Fruit fly (Drosophila melanogaster): Measurements from ENCODE around the gene CG14262.

dm6 chr3R:27218814-27219213 is 46.4 kb downstream of the CG14262 start:
- TF ChIP-seq CG6813 (GFP tag; optimal IDR thresholded peaks at IDR 0.05), result no peak
- no peak for TF ChIP-seq fd102C (GFP tag; optimal IDR thresholded peaks at IDR 0.05)
- TF ChIP-seq sim (GFP tag; IDR thresholded peaks at IDR 0.05), result no peak
- TF ChIP-seq CTCF (GFP tag; optimal IDR thresholded peaks at IDR 0.05), result no peak
